Worm (Caenorhabditis elegans) whole organism, L2 larva: Measurements from ENCODE around the gene Y57E12AR.1.
"Not testable (repeated sequence)": the region's sequence is repeated elsewhere in the genome, so short reads cannot be mapped to it uniquely, and the experiment has no call there.

Experiments used
- F13H6.1 ChIP-seq: sonication (generic microtip); optimal IDR thresholded peaks from 2 replicates; lab custom pipeline; 2016; ENCODE audit warnings: missing genetic modification characterization, missing compliant biosample characterization
- aly-2 ChIP-seq: fragments of 150-350 bp; optimal IDR thresholded peaks from 2 replicates; lab custom pipeline; 2014; ENCODE audit warnings: missing biosample characterization, missing genetic modification characterization
- ceh-82 ChIP-seq: fragments of 150-350 bp; optimal IDR thresholded peaks from 2 replicates; lab custom pipeline; 2014; ENCODE audit warnings: missing biosample characterization, missing genetic modification characterization
- dmd-4 ChIP-seq: sonication (generic microtip); optimal IDR thresholded peaks from 2 replicates; lab custom pipeline; 2017; ENCODE audit warnings: missing biosample characterization, missing genetic modification characterization
- elt-1 ChIP-seq: fragments of 150-350 bp; optimal IDR thresholded peaks from 2 replicates; lab custom pipeline; 2014; ENCODE audit warnings: missing biosample characterization, missing genetic modification characterization
- elt-3 ChIP-seq: sonication (generic microtip); optimal IDR thresholded peaks from 2 replicates; lab custom pipeline; 2017; ENCODE audit warnings: missing biosample characterization, missing genetic modification characterization
- fos-1 ChIP-seq: fragments of 150-350 bp; optimal IDR thresholded peaks from 2 replicates; lab custom pipeline; 2014; ENCODE audit warnings: missing biosample characterization, missing genetic modification characterization
- mab-5 ChIP-seq: fragments of 150-350 bp; optimal IDR thresholded peaks from 2 replicates; lab custom pipeline; 2014; ENCODE audit warnings: missing biosample characterization, missing genetic modification characterization
- nhr-237 ChIP-seq: fragments of 150-350 bp; optimal IDR thresholded peaks from 2 replicates; lab custom pipeline; 2014; ENCODE audit warnings: missing biosample characterization, missing genetic modification characterization
- nhr-25 ChIP-seq: fragments of 150-350 bp; sonication (generic microtip); optimal IDR thresholded peaks from 3 replicates; lab custom pipeline; 2014; ENCODE audit warnings: missing biosample characterization, missing genetic modification characterization
- peb-1 ChIP-seq: fragments of 150-350 bp; optimal IDR thresholded peaks from 2 replicates; lab custom pipeline; 2014; ENCODE audit warnings: missing biosample characterization, missing genetic modification characterization
- sma-3 ChIP-seq: sonication (generic microtip); optimal IDR thresholded peaks from 2 replicates; lab custom pipeline; 2016; ENCODE audit warnings: missing genetic modification reagents, missing genetic modification characterization, missing compliant biosample characterization
- unc-39 ChIP-seq: fragments of 150-350 bp; optimal IDR thresholded peaks from 2 replicates; lab custom pipeline; 2014; ENCODE audit warnings: missing biosample characterization, missing genetic modification characterization
- unc-62 ChIP-seq: fragments of 150-350 bp; optimal IDR thresholded peaks from 2 replicates; lab custom pipeline; 2014; ENCODE audit warnings: missing biosample characterization, missing genetic modification reagents, missing genetic modification characterization

- not testable (repeated sequence) for TF ChIP-seq elt-1; sma-3 (GFP tag; lab: Kevin White, UChicago); elt-3 (tag; lab: Kevin White, UChicago); mab-5 (tag; lab: Kevin White, UChicago); peb-1 (tag; lab: Kevin White, UChicago); aly-2 (tag; lab: Kevin White, UChicago); unc-39 (tag; lab: Kevin White, UChicago); nhr-237; dmd-4; unc-62; nhr-25 (tag; lab: Kevin White, UChicago); F13H6.1 (tag; lab: Kevin White, UChicago); fos-1 (tag; lab: Kevin White, UChicago); ceh-82 (tag; lab: Kevin White, UChicago)
Observed at ce11 chrV:7062790-7063189, 2.3 kb downstream of the Y57E12AR.1 start, which contains the start of gene tmem-258.
